Worm (Caenorhabditis elegans) whole organism, L3 larva: ENCODE measurements around the gene Y26E6A.2.

Experiments
- R02D3.7 ChIP-seq: fragments of 150-350 bp; optimal IDR thresholded peaks from 2 replicates; lab custom pipeline; 2014; ENCODE audit warnings: missing biosample characterization, missing genetic modification characterization
- ceh-82 ChIP-seq: fragments of 150-350 bp; optimal IDR thresholded peaks from 2 replicates; lab custom pipeline; 2014; ENCODE audit warnings: missing biosample characterization, missing genetic modification characterization
- egl-27 ChIP-seq: sonication (generic microtip); optimal IDR thresholded peaks from 4 replicates; lab custom pipeline; 2017; ENCODE audit warnings: missing biosample characterization, missing genetic modification reagents, missing genetic modification characterization
- fos-1 ChIP-seq: fragments of 150-350 bp; optimal IDR thresholded peaks from 2 replicates; lab custom pipeline; 2014; ENCODE audit warnings: missing biosample characterization, missing genetic modification characterization
- jun-1 ChIP-seq: fragments of 150-350 bp; optimal IDR thresholded peaks from 2 replicates; lab custom pipeline; 2014; ENCODE audit warnings: missing biosample characterization, missing genetic modification reagents, missing genetic modification characterization
- lin-15B ChIP-seq: fragments of 150-350 bp; optimal IDR thresholded peaks from 2 replicates; lab custom pipeline; 2014; ENCODE audit warnings: missing biosample characterization, missing genetic modification characterization
- nhr-23 ChIP-seq: fragments of 150-350 bp; optimal IDR thresholded peaks from 2 replicates; lab custom pipeline; 2014; ENCODE audit warnings: missing biosample characterization, missing genetic modification reagents, missing genetic modification characterization
- nhr-77 ChIP-seq: fragments of 150-350 bp; optimal IDR thresholded peaks from 2 replicates; lab custom pipeline; 2014; ENCODE audit warnings: missing biosample characterization, missing genetic modification characterization
- sea-2 ChIP-seq: fragments of 150-350 bp; sonication (generic microtip); optimal IDR thresholded peaks from 4 replicates; lab custom pipeline; 2014; ENCODE audit warnings: missing biosample characterization, missing genetic modification reagents, missing genetic modification characterization
- unc-39 ChIP-seq: sonication (generic microtip); optimal IDR thresholded peaks from 4 replicates; lab custom pipeline; 2017; ENCODE audit warnings: missing biosample characterization, missing genetic modification characterization
- unc-62 ChIP-seq: fragments of 150-350 bp; sonication (generic microtip); optimal IDR thresholded peaks from 4 replicates; lab custom pipeline; 2014; ENCODE audit warnings: missing biosample characterization, missing genetic modification reagents, missing genetic modification characterization
- zag-1 ChIP-seq: fragments of 150-350 bp; optimal IDR thresholded peaks from 2 replicates; lab custom pipeline; 2014; ENCODE audit warnings: missing biosample characterization, missing genetic modification characterization

- TF ChIP-seq zag-1 (tag; lab: Kevin White, UChicago) (no peak), fos-1 (no peak), lin-15B (no peak), nhr-23 (tag; lab: Kevin White, UChicago) (no peak), jun-1 (tag; lab: Kevin White, UChicago) (no peak), egl-27 (tag; lab: Kevin White, UChicago) (no peak), sea-2 (no peak), nhr-77 (tag; lab: Kevin White, UChicago) (no peak), unc-62 (GFP tag; lab: Kevin White, UChicago) (no peak), unc-39 (tag; lab: Kevin White, UChicago) (no peak), ceh-82 (tag; lab: Kevin White, UChicago) (no peak), R02D3.7 (tag; lab: Kevin White, UChicago) (no peak)
Observed at ce11 chrX:13913641-13914040, 548 bp downstream of the Y26E6A.2 start.
